Fruit fly (Drosophila melanogaster) whole organism, wandering third instar larva: ENCODE measurements around the gene eRF1.

ENCODE experiments used
- Abd-B ChIP-seq: fragments of >200 bp; optimal IDR thresholded peaks from 2 replicates; lab custom pipeline; 2017; ENCODE audit warnings: missing biosample characterization, missing genetic modification characterization
- Dif ChIP-seq: fragments of 200-275, 200-300 bp; sonication (Bioruptor generic); optimal IDR thresholded peaks from 2 replicates; lab custom pipeline; 2018; ENCODE audit warnings: missing biosample characterization, missing genetic modification characterization; ENCODE audit not compliant: partially characterized antibody
- GATAd ChIP-seq: sonication (Bioruptor generic); optimal IDR thresholded peaks from 2 replicates; lab custom pipeline; 2016; ENCODE audit warnings: missing biosample characterization, missing genetic modification characterization
- Hr83 ChIP-seq: fragments of 200-300 bp; sonication (Bioruptor generic); optimal IDR thresholded peaks from 2 replicates; lab custom pipeline; 2016; ENCODE audit warnings: missing biosample characterization, mild to moderate bottlenecking, missing genetic modification characterization, moderate library complexity; ENCODE audit not compliant: poor library complexity, severe bottlenecking
- Jra ChIP-seq: sonication (Bioruptor generic); optimal IDR thresholded peaks from 2 replicates; lab custom pipeline; 2016; ENCODE audit warnings: missing biosample characterization, missing genetic modification characterization
- Mio ChIP-seq: sonication (Bioruptor generic); optimal IDR thresholded peaks from 2 replicates; lab custom pipeline; 2016; ENCODE audit warnings: missing biosample characterization, missing genetic modification characterization
- Myc ChIP-seq: fragments of >200 bp; optimal IDR thresholded peaks from 2 replicates; lab custom pipeline; 2017
- OdsH ChIP-seq: fragments of 200-800 bp; sonication (Bioruptor generic); optimal IDR thresholded peaks from 2 replicates; lab custom pipeline; 2016; ENCODE audit warnings: missing biosample characterization, mild to moderate bottlenecking, missing genetic modification characterization
- Rel ChIP-seq, 2 experiments: fragments of 200-800 bp; sonication (Bioruptor generic) in 1 of 2; optimal IDR thresholded peaks; 2 replicates in 1 of 2; 3 replicates in 1 of 2; lab custom pipeline; 2016 to 2019; ENCODE audit warnings: mild to moderate bottlenecking in 2 of 2, missing biosample characterization in 2 of 2, missing genetic modification characterization in 2 of 2, moderate library complexity in 1 of 2
- Sp1 ChIP-seq: fragments of 200-800 bp; sonication (Bioruptor generic); optimal IDR thresholded peaks from 3 replicates; lab custom pipeline; 2019; ENCODE audit warnings: missing biosample characterization, mild to moderate bottlenecking, missing genetic modification characterization, moderate library complexity
- br ChIP-seq: fragments of 200-800 bp; sonication (Bioruptor generic); optimal IDR thresholded peaks from 2 replicates; lab custom pipeline; 2016; ENCODE audit warnings: missing biosample characterization, missing genetic modification characterization
- brk ChIP-seq: fragments of 200-800 bp; sonication (Bioruptor generic); optimal IDR thresholded peaks from 2 replicates; lab custom pipeline; 2016; ENCODE audit warnings: missing biosample characterization, mild to moderate bottlenecking, missing genetic modification characterization
- dsf ChIP-seq: sonication (Bioruptor generic); optimal IDR thresholded peaks from 2 replicates; lab custom pipeline; 2016; ENCODE audit warnings: missing biosample characterization, missing genetic modification characterization, borderline replicate concordance
- ey ChIP-seq: fragments of 200-800 bp; sonication (Bioruptor generic); optimal IDR thresholded peaks from 2 replicates; lab custom pipeline; 2016; ENCODE audit warnings: missing biosample characterization, missing genetic modification characterization
- foxo ChIP-seq, 2 experiments: fragments of 200-800 bp; sonication (Bioruptor generic); optimal IDR thresholded peaks; 2 replicates in 1 of 2; 3 replicates in 1 of 2; lab custom pipeline; 2016 to 2017; ENCODE audit warnings: missing biosample characterization in 2 of 2, missing genetic modification characterization in 2 of 2
- fru ChIP-seq: fragments of 200-800 bp; sonication (Bioruptor generic); optimal IDR thresholded peaks from 3 replicates; lab custom pipeline; 2016; ENCODE audit warnings: missing biosample characterization, mild to moderate bottlenecking, missing genetic modification characterization
- h ChIP-seq: fragments of 200-800 bp; sonication (Bioruptor generic); optimal IDR thresholded peaks from 3 replicates; lab custom pipeline; 2016; ENCODE audit warnings: missing biosample characterization, mild to moderate bottlenecking, missing genetic modification characterization
- pan ChIP-seq: fragments of >200 bp; optimal IDR thresholded peaks from 2 replicates; lab custom pipeline; 2017
- rgr ChIP-seq: fragments of 200-800 bp; sonication (Bioruptor generic); optimal IDR thresholded peaks from 3 replicates; lab custom pipeline; 2016; ENCODE audit warnings: missing biosample characterization, mild to moderate bottlenecking, missing genetic modification characterization
- tai ChIP-seq: sonication (Bioruptor generic); optimal IDR thresholded peaks from 2 replicates; lab custom pipeline; 2016; ENCODE audit warnings: missing biosample characterization, missing genetic modification characterization
- usp ChIP-seq: fragments of >200 bp; optimal IDR thresholded peaks from 2 replicates; lab custom pipeline; 2017; ENCODE audit warnings: missing biosample characterization, missing genetic modification characterization
- woc ChIP-seq: sonication (Bioruptor generic); optimal IDR thresholded peaks from 2 replicates; lab custom pipeline; 2016; ENCODE audit warnings: missing biosample characterization, mild to moderate bottlenecking, missing genetic modification characterization

The eRF1 gene

dm6 chr3L:20385006-20385405, 36.9 kb downstream of the eRF1 start:
- TF ChIP-seq usp (GFP tag; lab: Kevin White, UChicago) (no peak), Jra (GFP tag; lab: Kevin White, UChicago) (no peak), dsf (GFP tag; lab: Kevin White, UChicago) (no peak)
- TF ChIP-seq, all 38 proteins: peak for 0

dm6 chr3L:20385408-20385807, 37.3 kb downstream of the eRF1 start:
- TF ChIP-seq OdsH (GFP tag; lab: Kevin White, UChicago) (no peak), rgr (GFP tag; lab: Kevin White, UChicago) (peak; percentile 16), Hr83 (GFP tag; lab: Kevin White, UChicago) (peak; percentile 26), Abd-B (GFP tag; lab: Kevin White, UChicago) (no peak)
- TF ChIP-seq, all 38 proteins: peak for 2

dm6 chr3L:20385969-20386370, 37.8 kb downstream of the eRF1 start:
- TF ChIP-seq Sp1 (GFP tag; lab: Kevin White, UChicago), result peak; percentile 6
- TF ChIP-seq brk (GFP tag; lab: Kevin White, UChicago), result no peak
- TF ChIP-seq Rel (GFP tag; optimal IDR thresholded peaks at IDR 0.05; lab: Kevin White, UChicago), result no peak
- peak; percentile 76 for TF ChIP-seq Rel (tag; optimal IDR thresholded peaks at IDR 0.05; lab: Kevin White, UChicago)
- no peak for TF ChIP-seq Hr83 (GFP tag; lab: Kevin White, UChicago)
- no peak for TF ChIP-seq Abd-B (GFP tag; lab: Kevin White, UChicago)

dm6 chr3L:20387038-20387842, 39.1 kb downstream of the eRF1 start:
- TF ChIP-seq ey (GFP tag; lab: Kevin White, UChicago) (no peak), foxo (GFP tag; optimal IDR thresholded peaks at IDR 0.05; lab: Kevin White, UChicago) (no peak), Myc (lab: Kevin White, UChicago) (no peak), Dif (GFP tag; lab: Kevin White, UChicago) (no peak), woc (no peak), Sp1 (GFP tag; lab: Kevin White, UChicago) (peak; percentile 5), Rel (GFP tag; optimal IDR thresholded peaks at IDR 0.05; lab: Kevin White, UChicago) (no peak), Rel (tag; optimal IDR thresholded peaks at IDR 0.05; lab: Kevin White, UChicago) (peak; percentile 79), br (GFP tag; lab: Kevin White, UChicago) (no peak), Jra (GFP tag; lab: Kevin White, UChicago) (peak; percentile 0), GATAd (GFP tag; lab: Kevin White, UChicago) (no peak), brk (GFP tag; lab: Kevin White, UChicago) (no peak), h (peak; percentile 59), rgr (GFP tag; lab: Kevin White, UChicago) (no peak), tai (GFP tag; lab: Kevin White, UChicago) (no peak), Hr83 (GFP tag; lab: Kevin White, UChicago) (peak; percentile 37), usp (GFP tag; lab: Kevin White, UChicago) (no peak)
- TF ChIP-seq, all 38 proteins: peak for 5

dm6 chr3L:20387843-20388163, 39.6 kb downstream of the eRF1 start:
- TF ChIP-seq ey (GFP tag; lab: Kevin White, UChicago), result no peak
- no peak for TF ChIP-seq tai (GFP tag; lab: Kevin White, UChicago)
- TF ChIP-seq dsf (GFP tag; lab: Kevin White, UChicago), result no peak

DNA sequence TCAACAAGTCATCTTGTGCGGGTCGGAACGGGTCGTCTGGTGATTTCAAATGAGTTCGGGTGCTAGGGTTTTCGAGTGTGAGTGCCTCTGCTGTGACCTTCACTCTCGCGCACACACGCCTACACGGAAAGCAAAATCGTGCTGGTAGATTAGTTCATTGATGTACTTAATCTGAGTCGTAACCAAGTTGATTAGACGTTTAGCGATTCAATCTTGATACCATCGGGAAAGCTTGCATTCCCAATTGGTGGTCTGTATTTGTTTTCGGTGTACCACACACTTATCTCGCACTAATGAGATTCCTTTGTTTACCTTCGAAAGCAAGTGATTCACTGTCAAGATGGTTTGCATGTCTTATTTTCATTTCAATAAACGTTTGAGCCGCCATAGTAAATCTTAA, 40.8 kb downstream of the eRF1 start:
- TF ChIP-seq ey (GFP tag; lab: Kevin White, UChicago) (peak; percentile 57), foxo (GFP tag; optimal IDR thresholded peaks at IDR 0.05; lab: Kevin White, UChicago) (peak in 1 of 2 experiments; percentile 44), OdsH (GFP tag; lab: Kevin White, UChicago) (peak; percentile 40), Mio (GFP tag; lab: Kevin White, UChicago) (no peak), h (peak; percentile 73), pan (no peak), brk (GFP tag; lab: Kevin White, UChicago) (peak; percentile 20), fru (GFP tag; lab: Kevin White, UChicago) (peak; percentile 24), rgr (GFP tag; lab: Kevin White, UChicago) (peak; percentile 51)

DNA sequence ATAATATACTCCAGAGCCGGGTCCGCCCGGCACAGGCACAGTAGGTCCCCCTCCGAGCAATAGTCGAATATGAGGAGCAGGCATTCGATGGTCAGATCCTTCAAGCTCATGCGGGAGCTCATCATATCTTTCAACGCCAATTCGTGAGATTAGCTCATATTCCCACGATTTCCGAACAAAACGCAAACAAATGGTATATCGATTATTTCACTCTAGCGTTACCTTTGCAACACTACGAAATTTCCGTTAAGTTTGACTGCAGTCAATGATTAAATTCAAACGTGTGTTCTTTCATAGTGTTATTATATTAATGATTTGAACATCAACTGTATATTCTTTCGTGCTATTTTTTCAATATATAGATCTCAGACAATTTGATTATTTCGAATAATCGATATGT, 45.2 kb downstream of the eRF1 start, which contains the start of gene CG33969:
TSS of gene CG33969 (minus strand) at position 197 of the 400 bp plus-strand sequence.
- TF ChIP-seq Rel (GFP tag; optimal IDR thresholded peaks at IDR 0.05; lab: Kevin White, UChicago) (no peak), Rel (tag; optimal IDR thresholded peaks at IDR 0.05; lab: Kevin White, UChicago) (peak; percentile 49), tai (GFP tag; lab: Kevin White, UChicago) (no peak), h (peak; percentile 8), Jra (GFP tag; lab: Kevin White, UChicago) (peak; percentile 11)
- TF ChIP-seq, all 38 proteins: peak for 3
